Worm (Caenorhabditis elegans): ENCODE results near the gene F35B12.9.

Gene F35B12.9

ce11 chrV:11589433-11589832 lies 11.5 kb upstream of the F35B12.9 start, which contains the start of gene srx-82:
TSS of gene srx-82 (plus strand) at chrV:11589733.
- TF ChIP-seq ttx-3 (tag; optimal IDR thresholded peaks at IDR 0.05) (no peak), ceh-22 (tag; optimal IDR thresholded peaks at IDR 0.05) (no peak), dmd-4 (tag; optimal IDR thresholded peaks at IDR 0.05; ENCODE audit: borderline replicate concordance) (no peak), unc-42 (tag; optimal IDR thresholded peaks at IDR 0.05) (no peak), nhr-11 (tag; optimal IDR thresholded peaks at IDR 0.05) (no peak), hlh-30 (tag; optimal IDR thresholded peaks at IDR 0.05; ENCODE audit: insufficient read depth) (no peak), sdc-2 (tag; optimal IDR thresholded peaks at IDR 0.05) (no peak), K09A11.1 (tag; optimal IDR thresholded peaks at IDR 0.05; ENCODE audit: insufficient read depth) (no peak), ceh-31 (tag; optimal IDR thresholded peaks at IDR 0.05) (no peak), ceh-18 (tag; optimal IDR thresholded peaks at IDR 0.05) (no peak), fkh-10 (GFP tag; optimal IDR thresholded peaks at IDR 0.05) (no peak), sox-4 (tag; optimal IDR thresholded peaks at IDR 0.05) (no peak)

- TF ChIP-seq eyg-1 (tag; optimal IDR thresholded peaks at IDR 0.05) (no peak), ama-1 (optimal IDR thresholded peaks at IDR 0.05) (no peak), ceh-6 (GFP tag; optimal IDR thresholded peaks at IDR 0.05) (no peak)
Measured at ce11 chrV:11593427-11593826, 7.5 kb upstream of the F35B12.9 start, which contains the start of gene srx-80. TSS of gene srx-80 (plus strand) at chrV:11593727.

ce11 chrV:11593888-11594287 lies 7.1 kb upstream of the F35B12.9 start:
- no peak for TF ChIP-seq unc-55 (GFP tag; optimal IDR thresholded peaks at IDR 0.05)

- no peak for TF ChIP-seq ets-4 (tag; optimal IDR thresholded peaks at IDR 0.05)
- no peak for TF ChIP-seq nhr-232 (tag; optimal IDR thresholded peaks at IDR 0.05)
- no peak for TF ChIP-seq eyg-1 (tag; optimal IDR thresholded peaks at IDR 0.05)
- no peak for TF ChIP-seq dmd-4 (tag; optimal IDR thresholded peaks at IDR 0.05; ENCODE audit: borderline replicate concordance)
- TF ChIP-seq dve-1 (tag; optimal IDR thresholded peaks at IDR 0.05): no peak
- TF ChIP-seq sox-4 (tag; optimal IDR thresholded peaks at IDR 0.05): no peak
- TF ChIP-seq pag-3 (tag; optimal IDR thresholded peaks at IDR 0.05; ENCODE audit: borderline replicate concordance): no peak
- TF ChIP-seq rnt-1 (tag; optimal IDR thresholded peaks at IDR 0.05): no peak
- TF ChIP-seq hlh-30 (tag; optimal IDR thresholded peaks at IDR 0.05; ENCODE audit: insufficient read depth): no peak
- no peak for TF ChIP-seq che-1 (tag; optimal IDR thresholded peaks at IDR 0.05)
- no peak for TF ChIP-seq hlh-6 (tag; optimal IDR thresholded peaks at IDR 0.05)
- no peak for TF ChIP-seq ceh-9 (tag; optimal IDR thresholded peaks at IDR 0.05)
- no peak for TF ChIP-seq nfya-1 (tag; optimal IDR thresholded peaks at IDR 0.05)
- TF ChIP-seq C08G9.2 (tag; optimal IDR thresholded peaks at IDR 0.05): no peak
- TF ChIP-seq ceh-31 (tag; optimal IDR thresholded peaks at IDR 0.05): no peak
Measured at ce11 chrV:11598807-11599206, 2.2 kb upstream of the F35B12.9 start, which contains the start of gene srx-84. TSS of gene srx-84 (plus strand) at chrV:11599107.

- TF ChIP-seq T23F11.4 (GFP tag; optimal IDR thresholded peaks at IDR 0.05) (no peak), nhr-11 (tag; optimal IDR thresholded peaks at IDR 0.05) (no peak), ceh-30 (tag; optimal IDR thresholded peaks at IDR 0.05) (no peak), npax-4 (tag; optimal IDR thresholded peaks at IDR 0.05) (no peak), pha-4 (tag; optimal IDR thresholded peaks at IDR 0.05) (no peak)
Measured at ce11 chrV:11604484-11604883, 3.5 kb downstream of the F35B12.9 start, which contains the start of gene dhs-20. TSS of gene dhs-20 (minus strand) at chrV:11604563.

ce11 chrV:11605227-11605626 lies 4.3 kb downstream of the F35B12.9 start:
- TF ChIP-seq F13H6.1 (tag; optimal IDR thresholded peaks at IDR 0.05): no peak
- TF ChIP-seq sdc-2 (tag; optimal IDR thresholded peaks at IDR 0.05): no peak
- TF ChIP-seq unc-42 (tag; optimal IDR thresholded peaks at IDR 0.05): no peak
- TF ChIP-seq pha-2 (tag; optimal IDR thresholded peaks at IDR 0.05): no peak
- no peak for TF ChIP-seq ttx-3 (tag; optimal IDR thresholded peaks at IDR 0.05)
- no peak for TF ChIP-seq unc-55 (GFP tag; optimal IDR thresholded peaks at IDR 0.05)
- TF ChIP-seq ceh-2 (tag; optimal IDR thresholded peaks at IDR 0.05): no peak
- TF ChIP-seq unc-86 (tag; optimal IDR thresholded peaks at IDR 0.05): no peak
- TF ChIP-seq ceh-22 (tag; optimal IDR thresholded peaks at IDR 0.05): no peak
- TF ChIP-seq hlh-6 (tag; optimal IDR thresholded peaks at IDR 0.05): no peak
- TF ChIP-seq ref-2 (tag; optimal IDR thresholded peaks at IDR 0.05): no peak
- TF ChIP-seq ceh-18 (tag; optimal IDR thresholded peaks at IDR 0.05): no peak
- no peak for TF ChIP-seq hlh-30 (tag; optimal IDR thresholded peaks at IDR 0.05; ENCODE audit: insufficient read depth)
- no peak for TF ChIP-seq ceh-34 (tag; optimal IDR thresholded peaks at IDR 0.05)
- TF ChIP-seq ets-4 (tag; optimal IDR thresholded peaks at IDR 0.05): no peak
- TF ChIP-seq Y22D7AL.16 (tag; optimal IDR thresholded peaks at IDR 0.05): no peak
